Fruit fly (Drosophila melanogaster) whole organism, embryonic: ENCODE results near the gene Papss.

ENCODE experiments used
- Bdp1 ChIP-seq: fragments of 200-800 bp; sonication (Bioruptor generic); optimal IDR thresholded peaks from 3 replicates; lab custom pipeline; 2016; ENCODE audit warnings: missing biosample characterization, missing genetic modification characterization
- CG10267 ChIP-seq: fragments of 200-800 bp; sonication (Bioruptor generic); optimal IDR thresholded peaks from 2 replicates; lab custom pipeline; 2018; ENCODE audit warnings: missing biosample characterization, mild to moderate bottlenecking, missing genetic modification characterization, moderate library complexity
- CG10543 ChIP-seq: fragments of 200-800 bp; sonication (Bioruptor generic); optimal IDR thresholded peaks from 3 replicates; lab custom pipeline; 2017; ENCODE audit warnings: missing biosample characterization, mild to moderate bottlenecking, missing genetic modification characterization, moderate library complexity
- CG10979 ChIP-seq: fragments of 200-800 bp; sonication (Bioruptor generic); optimal IDR thresholded peaks from 2 replicates; lab custom pipeline; 2018; ENCODE audit warnings: missing biosample characterization, mild to moderate bottlenecking, missing genetic modification characterization, moderate library complexity
- CG11247 ChIP-seq: fragments of 200-800 bp; sonication (Bioruptor generic); IDR thresholded peaks from 2 replicates; pipeline ENCODE4 v1.3.6; 2022; ENCODE audit warnings: missing biosample characterization, missing genetic modification characterization
- CG11504 ChIP-seq: fragments of 200-800 bp; sonication (Bioruptor generic); optimal IDR thresholded peaks from 3 replicates; lab custom pipeline; 2019; ENCODE audit warnings: missing biosample characterization, mild to moderate bottlenecking, missing genetic modification characterization, moderate library complexity
- CG11695 ChIP-seq: fragments of 200-800 bp; sonication (Bioruptor generic); IDR thresholded peaks from 3 replicates; pipeline ENCODE4 v1.3.6; 2022; ENCODE audit warnings: missing biosample characterization, missing genetic modification characterization
- CG1792 ChIP-seq: fragments of 200-800 bp; sonication (Bioruptor generic); optimal IDR thresholded peaks from 2 replicates; lab custom pipeline; 2016; ENCODE audit warnings: missing biosample characterization, missing genetic modification characterization
- CG3065 ChIP-seq: fragments of 200-800 bp; sonication (Bioruptor generic); optimal IDR thresholded peaks from 2 replicates; lab custom pipeline; 2016; ENCODE audit warnings: missing biosample characterization, missing genetic modification characterization
- CG4360 ChIP-seq: fragments of 200-800 bp; sonication (Bioruptor generic); IDR thresholded peaks from 2 replicates; pipeline ENCODE4 v1.3.6; 2022; ENCODE audit warnings: missing biosample characterization, missing genetic modification characterization
- CG8290 ChIP-seq, 3 experiments: fragments of 200-800 bp; sonication (Bioruptor generic); optimal IDR thresholded peaks; 2 replicates each; lab custom pipeline; 2016 to 2019; ENCODE audit warnings: missing biosample characterization in 3 of 3, missing genetic modification characterization in 3 of 3, mild to moderate bottlenecking in 2 of 3, moderate library complexity in 1 of 3
- CG8388 ChIP-seq: fragments of 200-800 bp; sonication (Bioruptor generic); optimal IDR thresholded peaks from 2 replicates; lab custom pipeline; 2019; ENCODE audit warnings: missing biosample characterization, mild to moderate bottlenecking, missing genetic modification characterization, moderate library complexity
- CG9215 ChIP-seq: fragments of 200-800 bp; sonication (Bioruptor generic); IDR thresholded peaks from 2 replicates; pipeline ENCODE4 v1.3.6; 2022; ENCODE audit warnings: missing biosample characterization, missing genetic modification characterization
- D19A ChIP-seq: fragments of 200-800 bp; optimal IDR thresholded peaks from 3 replicates; lab custom pipeline; 2019; ENCODE audit warnings: missing biosample characterization, mild to moderate bottlenecking, missing genetic modification characterization, moderate library complexity
- Dek ChIP-seq: fragments of 200-800 bp; sonication (Bioruptor generic); optimal IDR thresholded peaks from 3 replicates; lab custom pipeline; 2019; ENCODE audit warnings: missing biosample characterization, mild to moderate bottlenecking, missing genetic modification characterization, moderate library complexity
- H15 ChIP-seq: fragments of 200-800 bp; sonication (Bioruptor generic); IDR thresholded peaks from 3 replicates; pipeline ENCODE4 v1.3.6; 2022; ENCODE audit warnings: missing biosample characterization, missing genetic modification characterization
- HLHmδ ChIP-seq: fragments of 200-800 bp; sonication (Bioruptor generic); optimal IDR thresholded peaks from 2 replicates; lab custom pipeline; 2018; ENCODE audit warnings: missing biosample characterization, mild to moderate bottlenecking, missing genetic modification characterization, moderate library complexity
- Kr ChIP-seq: fragments of 200-800 bp; sonication (Bioruptor generic); optimal IDR thresholded peaks from 2 replicates; lab custom pipeline; 2017; ENCODE audit warnings: missing biosample characterization, mild to moderate bottlenecking, missing genetic modification characterization
- Oli ChIP-seq: fragments of 200-800 bp; sonication (Bioruptor generic); optimal IDR thresholded peaks from 2 replicates; lab custom pipeline; 2018; ENCODE audit warnings: missing biosample characterization, mild to moderate bottlenecking, missing genetic modification characterization, moderate library complexity
- Pdp1 ChIP-seq, 2 experiments: fragments of 200-800 bp; sonication (Bioruptor generic); optimal IDR thresholded peaks; 3 replicates each; lab custom pipeline; 2016; ENCODE audit warnings: missing biosample characterization in 2 of 2, missing genetic modification characterization in 2 of 2, mild to moderate bottlenecking in 1 of 2, moderate library complexity in 1 of 2
- Sin3A ChIP-seq: fragments of >200 bp; optimal IDR thresholded peaks from 2 replicates; lab custom pipeline; 2018
- bcd ChIP-seq: fragments of 200-800 bp; sonication (Bioruptor generic); optimal IDR thresholded peaks from 2 replicates; lab custom pipeline; 2017; ENCODE audit warnings: missing biosample characterization, mild to moderate bottlenecking, missing genetic modification characterization
- ci ChIP-seq: fragments of 200-800 bp; sonication (Bioruptor generic); IDR thresholded peaks from 3 replicates; pipeline ENCODE4 v1.3.6; 2022; ENCODE audit warnings: missing biosample characterization, missing genetic modification characterization
- corto ChIP-seq: fragments of 200-800 bp; sonication (Bioruptor generic); optimal IDR thresholded peaks from 2 replicates; lab custom pipeline; 2016; ENCODE audit warnings: missing biosample characterization, mild to moderate bottlenecking, missing genetic modification characterization, moderate library complexity
- dysf ChIP-seq: fragments of 200-800 bp; sonication (Bioruptor generic); IDR thresholded peaks from 3 replicates; pipeline ENCODE4 v1.3.6; 2022; ENCODE audit warnings: missing biosample characterization, missing genetic modification characterization
- ems ChIP-seq: fragments of 200-800 bp; sonication (Bioruptor generic); optimal IDR thresholded peaks from 3 replicates; lab custom pipeline; 2016; ENCODE audit warnings: missing biosample characterization, missing genetic modification characterization
- ind ChIP-seq: fragments of 200-800 bp; sonication (Bioruptor generic); optimal IDR thresholded peaks from 3 replicates; lab custom pipeline; 2016; ENCODE audit warnings: missing biosample characterization, missing genetic modification characterization
- lmd ChIP-seq: fragments of 200-800 bp; sonication (Bioruptor generic); IDR thresholded peaks from 2 replicates; pipeline ENCODE4 v1.3.6; 2022; ENCODE audit warnings: missing biosample characterization, missing genetic modification characterization
- mam ChIP-seq: fragments of 200-800 bp; sonication (Bioruptor generic); optimal IDR thresholded peaks from 3 replicates; lab custom pipeline; 2016; ENCODE audit warnings: missing biosample characterization, missing genetic modification characterization
- nerfin-2 ChIP-seq: fragments of 200-800 bp; sonication (Bioruptor generic); IDR thresholded peaks from 2 replicates; pipeline ENCODE4 v1.3.6; 2022; ENCODE audit warnings: missing biosample characterization, missing genetic modification characterization; ENCODE audit not compliant: partially characterized antibody
- nom ChIP-seq: fragments of 200-800 bp; sonication (Bioruptor generic); optimal IDR thresholded peaks from 2 replicates; lab custom pipeline; 2017; ENCODE audit warnings: missing biosample characterization, missing genetic modification characterization, mild to moderate bottlenecking, moderate library complexity, missing genetic modification reagents
- onecut ChIP-seq: fragments of 200-800 bp; sonication (Bioruptor generic); IDR thresholded peaks from 2 replicates; pipeline ENCODE4 v1.3.6; 2022; ENCODE audit warnings: missing biosample characterization, missing genetic modification characterization
- peb ChIP-seq: fragments of 200-800 bp; sonication (Bioruptor generic); IDR thresholded peaks from 2 replicates; pipeline ENCODE4 v1.3.6; 2022; ENCODE audit warnings: missing biosample characterization, missing genetic modification characterization
- pfk ChIP-seq: fragments of 200-800 bp; sonication (Bioruptor generic); optimal IDR thresholded peaks from 2 replicates; lab custom pipeline; 2018; ENCODE audit warnings: missing biosample characterization, mild to moderate bottlenecking, missing genetic modification characterization, moderate library complexity
- pho ChIP-seq: fragments of 200-800 bp; sonication (Bioruptor generic); optimal IDR thresholded peaks from 2 replicates; lab custom pipeline; 2016; ENCODE audit warnings: missing biosample characterization, missing genetic modification characterization
- pzg ChIP-seq: fragments of 200-800 bp; sonication (Bioruptor generic); optimal IDR thresholded peaks from 3 replicates; lab custom pipeline; 2018; ENCODE audit warnings: missing biosample characterization, mild to moderate bottlenecking, missing genetic modification characterization, moderate library complexity
- salm ChIP-seq: fragments of 200-800 bp; sonication (Bioruptor generic); optimal IDR thresholded peaks from 2 replicates; lab custom pipeline; 2018; ENCODE audit warnings: missing biosample characterization, mild to moderate bottlenecking, missing genetic modification characterization
- sd ChIP-seq: fragments of 200-800 bp; sonication (Bioruptor generic); optimal IDR thresholded peaks from 3 replicates; lab custom pipeline; 2018; ENCODE audit warnings: missing biosample characterization, mild to moderate bottlenecking, missing genetic modification characterization, moderate library complexity
- stwl ChIP-seq: fragments of 200-800 bp; sonication (Bioruptor generic); optimal IDR thresholded peaks from 3 replicates; lab custom pipeline; 2018; ENCODE audit warnings: missing biosample characterization, mild to moderate bottlenecking, missing genetic modification characterization, moderate library complexity
- trem ChIP-seq: fragments of 200-800 bp; optimal IDR thresholded peaks from 3 replicates; lab custom pipeline; 2019; ENCODE audit warnings: missing biosample characterization, mild to moderate bottlenecking, missing genetic modification characterization, moderate library complexity
- wek ChIP-seq: fragments of 200-800 bp; sonication (Bioruptor generic); optimal IDR thresholded peaks from 3 replicates; lab custom pipeline; 2018; ENCODE audit warnings: missing biosample characterization, mild to moderate bottlenecking, missing genetic modification characterization, moderate library complexity
- zen ChIP-seq: fragments of 200-800 bp; sonication (Bioruptor generic); optimal IDR thresholded peaks from 3 replicates; lab custom pipeline; 2018; ENCODE audit warnings: missing biosample characterization, mild to moderate bottlenecking, missing genetic modification characterization, moderate library complexity

Gene Papss

dm6 chr3L:19900184-19901089 is 55.3 kb downstream of the Papss start (continued):
- TF ChIP-seq H15 (GFP tag; lab: Robert Waterston, UW), result no peak
- TF ChIP-seq CG8388, result no peak
- no peak for TF ChIP-seq Dek
- no peak for TF ChIP-seq peb (GFP tag; lab: Robert Waterston, UW)
- 0 out of 3 replicates have a peak, but pooled peaks have one; percentile 24 for TF ChIP-seq ci (GFP tag; lab: Robert Waterston, UW)
- no peak for TF ChIP-seq ind (GFP tag; lab: Kevin White, UChicago)
- peak; percentile 7 for TF ChIP-seq corto (GFP tag; lab: Kevin White, UChicago)
- no peak for TF ChIP-seq ems (GFP tag; lab: Kevin White, UChicago)
- peak; percentile 61 for TF ChIP-seq stwl (tag; lab: Kevin White, UChicago)
- TF ChIP-seq D19A, result peak; percentile 14
- TF ChIP-seq CG4360, result peak; percentile 58; the same call in 1 of the 2 replicates
- TF ChIP-seq CG9215 (GFP tag; lab: Robert Waterston, UW), result no peak
- TF ChIP-seq pho (GFP tag; lab: Kevin White, UChicago), result peak; percentile 2
- TF ChIP-seq sd (tag; lab: Kevin White, UChicago), result peak; percentile 72
- TF ChIP-seq salm, result no peak
- no peak for TF ChIP-seq dysf (GFP tag; lab: Robert Waterston, UW)
- no peak for TF ChIP-seq CG11247
- 0 out of 3 replicates have a peak, but pooled peaks have one; percentile 27 for TF ChIP-seq CG11695 (GFP tag; lab: Robert Waterston, UW)
- no peak for TF ChIP-seq Kr (GFP tag; lab: Kevin White, UChicago)
- TF ChIP-seq pfk (GFP tag; lab: Kevin White, UChicago), result no peak
- peak in 1 of 2 experiments; percentile 9 for TF ChIP-seq Pdp1 (GFP tag; optimal IDR thresholded peaks at IDR 0.05; lab: Kevin White, UChicago)
- no peak for TF ChIP-seq wek (GFP tag; lab: Kevin White, UChicago)
- no peak for TF ChIP-seq CG3065
- TF ChIP-seq nerfin-2 (GFP tag; lab: Robert Waterston, UW), result no peak
- TF ChIP-seq CG10979 (tag; lab: Kevin White, UChicago), result no peak
- TF ChIP-seq Oli, result no peak
- no peak for TF ChIP-seq zen (tag; lab: Kevin White, UChicago)
- peak; percentile 6 for TF ChIP-seq CG10543 (GFP tag; lab: Kevin White, UChicago)
- TF ChIP-seq lmd, result no peak
- TF ChIP-seq CG11504 (tag; lab: Kevin White, UChicago), result no peak
- no peak for TF ChIP-seq pzg
- TF ChIP-seq mam (GFP tag; lab: Kevin White, UChicago), result no peak
- TF ChIP-seq Bdp1 (GFP tag; lab: Kevin White, UChicago), result no peak
- no peak for TF ChIP-seq bcd (GFP tag; lab: Kevin White, UChicago)
- no peak for TF ChIP-seq CG8290 (GFP tag; optimal IDR thresholded peaks at IDR 0.05; lab: Kevin White, UChicago)
- TF ChIP-seq CG8290 (tag; optimal IDR thresholded peaks at IDR 0.05; lab: Kevin White, UChicago), result peak; percentile 25 to 40
- peak; percentile 36 for TF ChIP-seq nom (GFP tag; lab: Kevin White, UChicago)
- TF ChIP-seq HLHmδ (GFP tag; lab: Kevin White, UChicago), result no peak
- no peak for TF ChIP-seq trem
- no peak for TF ChIP-seq CG1792 (GFP tag; lab: Kevin White, UChicago)
- no peak for TF ChIP-seq Sin3A (lab: Kevin White, UChicago)
- TF ChIP-seq CG10267, result no peak
- no peak for TF ChIP-seq onecut (GFP tag; lab: Robert Waterston, UW)
